Worm (Caenorhabditis elegans) whole organism, L2 larva: ENCODE data around the gene pars-1.

ENCODE experiments used
- C34F6.9 ChIP-seq: fragments of 150-350 bp; optimal IDR thresholded peaks from 2 replicates; lab custom pipeline; 2014; ENCODE audit warnings: missing biosample characterization, missing genetic modification characterization
- F13H6.1 ChIP-seq: sonication (generic microtip); optimal IDR thresholded peaks from 2 replicates; lab custom pipeline; 2016; ENCODE audit warnings: missing genetic modification characterization, missing compliant biosample characterization
- R02D3.7 ChIP-seq: fragments of 150-350 bp; optimal IDR thresholded peaks from 2 replicates; lab custom pipeline; 2014; ENCODE audit warnings: missing biosample characterization, missing genetic modification characterization
- ZK546.5 ChIP-seq: sonication (generic microtip); optimal IDR thresholded peaks from 2 replicates; lab custom pipeline; 2017; ENCODE audit warnings: missing biosample characterization, missing genetic modification characterization
- aly-2 ChIP-seq: fragments of 150-350 bp; optimal IDR thresholded peaks from 2 replicates; lab custom pipeline; 2014; ENCODE audit warnings: missing biosample characterization, missing genetic modification characterization
- ama-1 ChIP-seq: fragments of 150-350 bp; optimal IDR thresholded peaks from 2 replicates; lab custom pipeline; 2018; ENCODE audit warnings: inconsistent platforms
- blmp-1 ChIP-seq: sonication (generic microtip); optimal IDR thresholded peaks from 2 replicates; lab custom pipeline; 2017; ENCODE audit warnings: missing genetic modification characterization, mild to moderate bottlenecking, missing compliant biosample characterization, antibody characterized with exemption, moderate library complexity; ENCODE audit not compliant: insufficient read depth
- crh-2 ChIP-seq: sonication (generic microtip); optimal IDR thresholded peaks from 2 replicates; lab custom pipeline; 2017; ENCODE audit warnings: missing biosample characterization, missing genetic modification characterization
- dmd-4 ChIP-seq: sonication (generic microtip); optimal IDR thresholded peaks from 2 replicates; lab custom pipeline; 2017; ENCODE audit warnings: missing biosample characterization, missing genetic modification characterization
- elt-1 ChIP-seq: fragments of 150-350 bp; optimal IDR thresholded peaks from 2 replicates; lab custom pipeline; 2014; ENCODE audit warnings: missing biosample characterization, missing genetic modification characterization
- elt-3 ChIP-seq: sonication (generic microtip); optimal IDR thresholded peaks from 2 replicates; lab custom pipeline; 2017; ENCODE audit warnings: missing biosample characterization, missing genetic modification characterization
- lin-13 ChIP-seq: fragments of 150-350 bp; optimal IDR thresholded peaks from 2 replicates; lab custom pipeline; 2014; ENCODE audit warnings: missing biosample characterization, missing genetic modification reagents, missing genetic modification characterization
- lin-39 ChIP-seq: fragments of 150-350 bp; optimal IDR thresholded peaks from 2 replicates; lab custom pipeline; 2014; ENCODE audit warnings: missing biosample characterization, missing genetic modification reagents, missing genetic modification characterization
- lsy-2 ChIP-seq, 2 experiments: fragments of 150-350 bp in 1 of 2; sonication (generic microtip) in 1 of 2; optimal IDR thresholded peaks; 2 replicates each; lab custom pipeline; 2014 to 2017; ENCODE audit warnings: missing biosample characterization in 2 of 2, missing genetic modification characterization in 2 of 2
- mab-5 ChIP-seq: fragments of 150-350 bp; optimal IDR thresholded peaks from 2 replicates; lab custom pipeline; 2014; ENCODE audit warnings: missing biosample characterization, missing genetic modification characterization
- nhr-10 ChIP-seq: sonication (generic microtip); optimal IDR thresholded peaks from 2 replicates; lab custom pipeline; 2017; ENCODE audit warnings: missing biosample characterization, missing genetic modification characterization
- nhr-11 ChIP-seq: fragments of 150-350 bp; optimal IDR thresholded peaks from 2 replicates; lab custom pipeline; 2014; ENCODE audit warnings: missing biosample characterization, missing genetic modification characterization
- nhr-12 ChIP-seq: fragments of 150-350 bp; optimal IDR thresholded peaks from 2 replicates; lab custom pipeline; 2014; ENCODE audit warnings: missing biosample characterization, missing genetic modification characterization
- nhr-129 ChIP-seq: fragments of 150-350 bp; optimal IDR thresholded peaks from 2 replicates; lab custom pipeline; 2014; ENCODE audit warnings: missing biosample characterization, missing genetic modification characterization
- nhr-21 ChIP-seq: fragments of 150-350 bp; optimal IDR thresholded peaks from 2 replicates; lab custom pipeline; 2014; ENCODE audit warnings: missing biosample characterization, missing genetic modification characterization
- nhr-237 ChIP-seq: fragments of 150-350 bp; optimal IDR thresholded peaks from 2 replicates; lab custom pipeline; 2014; ENCODE audit warnings: missing biosample characterization, missing genetic modification characterization
- nhr-25 ChIP-seq: fragments of 150-350 bp; sonication (generic microtip); optimal IDR thresholded peaks from 3 replicates; lab custom pipeline; 2014; ENCODE audit warnings: missing biosample characterization, missing genetic modification characterization
- nhr-6 ChIP-seq: fragments of 150-350 bp; optimal IDR thresholded peaks from 2 replicates; lab custom pipeline; 2014; ENCODE audit warnings: missing biosample characterization, missing genetic modification characterization
- nhr-77 ChIP-seq: fragments of 150-350 bp; optimal IDR thresholded peaks from 2 replicates; lab custom pipeline; 2014; ENCODE audit warnings: missing biosample characterization, missing genetic modification characterization
- sem-4 ChIP-seq: fragments of 150-350 bp; optimal IDR thresholded peaks from 2 replicates; lab custom pipeline; 2014; ENCODE audit warnings: missing biosample characterization, missing genetic modification reagents, missing genetic modification characterization
- skn-1 ChIP-seq: sonication (generic microtip); optimal IDR thresholded peaks from 2 replicates; lab custom pipeline; 2017; ENCODE audit warnings: missing biosample characterization, missing genetic modification characterization
- sma-3 ChIP-seq: sonication (generic microtip); optimal IDR thresholded peaks from 2 replicates; lab custom pipeline; 2016; ENCODE audit warnings: missing genetic modification reagents, missing genetic modification characterization, missing compliant biosample characterization
- sma-9 ChIP-seq, 2 experiments: fragments of 150-350 bp in 1 of 2; sonication (generic microtip) in 1 of 2; optimal IDR thresholded peaks; 2 replicates each; lab custom pipeline; 2014 to 2016; ENCODE audit warnings: missing genetic modification characterization in 2 of 2, mild to moderate bottlenecking in 1 of 2, missing biosample characterization in 1 of 2, missing compliant biosample characterization in 1 of 2, missing genetic modification reagents in 1 of 2, moderate library complexity in 1 of 2
- snpc-4 ChIP-seq: fragments of 150-350 bp; optimal IDR thresholded peaks from 2 replicates; lab custom pipeline; 2014; ENCODE audit warnings: missing biosample characterization, missing genetic modification characterization
- unc-39 ChIP-seq: fragments of 150-350 bp; optimal IDR thresholded peaks from 2 replicates; lab custom pipeline; 2014; ENCODE audit warnings: missing biosample characterization, missing genetic modification characterization
- unc-55 ChIP-seq: fragments of 150-350 bp; sonication (generic microtip); optimal IDR thresholded peaks from 3 replicates; lab custom pipeline; 2014; ENCODE audit warnings: missing biosample characterization, missing genetic modification reagents, missing genetic modification characterization
- unc-62 ChIP-seq: fragments of 150-350 bp; optimal IDR thresholded peaks from 2 replicates; lab custom pipeline; 2014; ENCODE audit warnings: missing biosample characterization, missing genetic modification reagents, missing genetic modification characterization
- zag-1 ChIP-seq: fragments of 150-350 bp; optimal IDR thresholded peaks from 2 replicates; lab custom pipeline; 2014; ENCODE audit warnings: missing biosample characterization, missing genetic modification characterization
- ztf-1 ChIP-seq: fragments of 200-800 bp; sonication (Bioruptor generic); conservative IDR thresholded peaks from 2 replicates; pipeline ENCODE4 v1.3.6; 2022; ENCODE audit warnings: missing genetic modification characterization, missing compliant biosample characterization
- ztf-11 ChIP-seq: sonication (generic microtip); optimal IDR thresholded peaks from 2 replicates; lab custom pipeline; 2017; ENCODE audit warnings: missing biosample characterization, missing genetic modification characterization
- ztf-4 ChIP-seq: fragments of 150-350 bp; optimal IDR thresholded peaks from 2 replicates; lab custom pipeline; 2014; ENCODE audit warnings: missing biosample characterization, missing genetic modification characterization

Gene pars-1

ce11 chrIII:7216924-7217521 is 21.8 kb upstream of the pars-1 start:
- peak; percentile 66 for TF ChIP-seq C34F6.9 (tag; lab: Kevin White, UChicago)
- TF ChIP-seq ztf-4 (tag; lab: Kevin White, UChicago): peak; percentile 24
- no peak for TF ChIP-seq sma-3
- peak in 1 of 2 experiments; percentile 68 for TF ChIP-seq lsy-2 (tag; optimal IDR thresholded peaks at IDR 0.05; lab: Kevin White, UChicago)
- TF ChIP-seq elt-1 (tag; lab: Kevin White, UChicago): no peak
- TF ChIP-seq lin-13 (GFP tag; lab: Kevin White, UChicago): peak; percentile 54
- TF ChIP-seq F13H6.1 (tag; lab: Kevin White, UChicago): peak; percentile 85
- no peak for TF ChIP-seq lin-39
- TF ChIP-seq sma-9 (GFP tag; optimal IDR thresholded peaks at IDR 0.05; lab: Kevin White, UChicago): peak; percentile 77
- TF ChIP-seq sma-9 (tag; optimal IDR thresholded peaks at IDR 0.05; lab: Kevin White, UChicago): no peak
- TF ChIP-seq ztf-1: no peak
- TF ChIP-seq unc-39 (tag; lab: Kevin White, UChicago): no peak
- peak; percentile 70 for TF ChIP-seq mab-5
- TF ChIP-seq unc-55 (GFP tag; lab: Kevin White, UChicago): no peak
- TF ChIP-seq unc-62 (GFP tag; lab: Kevin White, UChicago): peak; percentile 37
- peak; percentile 54 for TF ChIP-seq sem-4 (tag; lab: Kevin White, UChicago)
- TF ChIP-seq nhr-129: peak; percentile 84

DNA sequence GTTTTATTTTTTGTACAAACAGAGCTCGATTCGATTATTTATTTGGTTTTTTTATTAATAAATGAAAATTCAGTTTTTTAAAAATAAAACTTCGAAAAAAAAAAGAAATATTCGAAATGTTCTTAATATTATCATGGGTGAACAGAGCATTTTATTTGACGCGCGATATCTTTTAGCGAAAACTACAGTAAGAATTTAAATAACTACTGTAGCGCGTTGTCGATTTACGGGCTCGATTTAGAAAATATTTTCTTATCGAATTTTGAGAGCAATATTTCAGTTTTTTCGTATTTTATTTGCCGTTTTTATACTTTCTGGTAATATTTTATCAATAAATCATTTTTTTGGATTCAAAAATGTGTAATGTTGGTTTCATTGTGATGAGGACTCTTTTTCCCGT is 17.7 kb upstream of the pars-1 start:
- TF ChIP-seq nhr-25 (tag; lab: Kevin White, UChicago) (no peak), nhr-6 (tag; lab: Kevin White, UChicago) (no peak), lsy-2 (tag; optimal IDR thresholded peaks at IDR 0.05; lab: Kevin White, UChicago) (peak in 1 of 2 experiments; percentile 40), lin-13 (GFP tag; lab: Kevin White, UChicago) (no peak)

DNA sequence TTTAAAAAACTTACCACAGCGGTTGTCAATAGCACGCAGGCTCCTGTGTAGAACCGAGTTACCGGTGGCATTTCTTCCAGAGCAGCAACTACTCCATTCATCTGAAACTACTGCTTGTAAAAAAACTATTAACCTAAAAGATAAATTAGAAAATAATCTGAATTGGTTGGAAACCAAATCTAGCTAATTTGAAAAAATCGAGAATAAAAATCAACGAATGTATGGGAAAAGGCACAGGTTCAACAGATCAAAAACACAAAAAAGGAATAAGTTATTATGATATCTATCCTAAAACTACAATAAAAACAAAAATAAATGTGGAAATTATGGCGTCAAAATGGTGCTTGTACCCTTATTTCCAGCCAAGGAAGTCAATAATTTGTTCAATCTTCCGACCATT is 15.8 kb upstream of the pars-1 start, which contains the start of gene der-2:
Gene der-2, minus strand, starts transcription at position 101 of the 400 bp plus-strand sequence.
- TF ChIP-seq nhr-6 (tag; lab: Kevin White, UChicago) (no peak), crh-2 (tag; lab: Kevin White, UChicago) (no peak), nhr-237 (tag; lab: Kevin White, UChicago) (no peak), nhr-10 (tag; lab: Kevin White, UChicago) (no peak), unc-39 (tag; lab: Kevin White, UChicago) (no peak), nhr-21 (no peak), zag-1 (tag; lab: Kevin White, UChicago) (no peak), lin-39 (no peak), nhr-11 (tag; lab: Kevin White, UChicago) (no peak), skn-1 (no peak), snpc-4 (tag; lab: Kevin White, UChicago) (no peak), ama-1 (lab: Kevin White, UChicago) (no peak), nhr-129 (no peak), mab-5 (no peak), sem-4 (tag; lab: Kevin White, UChicago) (no peak)

- TF ChIP-seq nhr-77 (tag; lab: Kevin White, UChicago) (no peak), nhr-12 (tag; lab: Kevin White, UChicago) (no peak), lin-39 (no peak), crh-2 (tag; lab: Kevin White, UChicago) (no peak), dmd-4 (tag; lab: Kevin White, UChicago) (no peak), ztf-11 (tag; lab: Kevin White, UChicago) (no peak), unc-62 (GFP tag; lab: Kevin White, UChicago) (no peak), aly-2 (no peak)
- TF ChIP-seq, all 48 proteins: peak for 0
Measured at ce11 chrIII:7226607-7227006, 12.2 kb upstream of the pars-1 start, which contains the start of gene hsp-75. Gene hsp-75, minus strand, starts transcription at chrIII:7226707.

ce11 chrIII:7229687-7230086 is 9.1 kb upstream of the pars-1 start, which contains the start of gene R151.8:
Gene R151.8, minus strand, starts transcription at chrIII:7229787.
- no peak for TF ChIP-seq skn-1
- TF ChIP-seq R02D3.7: no peak
- TF ChIP-seq elt-3 (tag; lab: Kevin White, UChicago): no peak
- TF ChIP-seq nhr-21: no peak
- TF ChIP-seq ZK546.5 (tag; lab: Kevin White, UChicago): no peak
- no peak for TF ChIP-seq nhr-11 (tag; lab: Kevin White, UChicago)
- no peak for TF ChIP-seq unc-55 (GFP tag; lab: Kevin White, UChicago)
- no peak for TF ChIP-seq blmp-1
- no peak for TF ChIP-seq nhr-77 (tag; lab: Kevin White, UChicago)
- TF ChIP-seq unc-39 (tag; lab: Kevin White, UChicago): no peak
- no peak for TF ChIP-seq nhr-10 (tag; lab: Kevin White, UChicago)
- TF ChIP-seq ama-1 (lab: Kevin White, UChicago): no peak
- TF ChIP-seq, all 48 proteins: peak for 0
